Worm (Caenorhabditis elegans) whole organism, young adult: ENCODE measurements around the gene clec-45.

ENCODE experiments used
- B0261.1 ChIP-seq: sonication (generic microtip); optimal IDR thresholded peaks from 2 replicates; lab custom pipeline; 2016; ENCODE audit warnings: mild to moderate bottlenecking, missing genetic modification characterization, moderate library complexity, missing compliant biosample characterization
- B0336.3 ChIP-seq: fragments of 200-800 bp; sonication (Bioruptor generic); IDR thresholded peaks from 2 replicates; pipeline ENCODE4 v1.3.6; 2022; ENCODE audit warnings: missing genetic modification characterization, missing compliant biosample characterization
- F23B12.7 ChIP-seq: sonication (generic microtip); optimal IDR thresholded peaks from 2 replicates; lab custom pipeline; 2017; ENCODE audit warnings: missing genetic modification characterization, mild to moderate bottlenecking, missing compliant biosample characterization, antibody characterized with exemption, moderate library complexity; ENCODE audit not compliant: insufficient read depth
- F55B11.4 ChIP-seq: sonication (generic microtip); optimal IDR thresholded peaks from 2 replicates; lab custom pipeline; 2016; ENCODE audit warnings: missing compliant biosample characterization, missing genetic modification characterization, borderline replicate concordance; ENCODE audit not compliant: insufficient read depth
- F57C9.4 ChIP-seq: sonication (generic microtip); optimal IDR thresholded peaks from 2 replicates; lab custom pipeline; 2017; ENCODE audit warnings: mild to moderate bottlenecking, missing genetic modification characterization, missing compliant biosample characterization
- atf-7 ChIP-seq: sonication (generic microtip); optimal IDR thresholded peaks from 2 replicates; lab custom pipeline; 2017; ENCODE audit warnings: mild to moderate bottlenecking, missing genetic modification characterization, missing compliant biosample characterization
- attf-5 ChIP-seq: fragments of 200-800 bp; sonication (Bioruptor generic); optimal IDR thresholded peaks from 2 replicates; lab custom pipeline; 2018; ENCODE audit warnings: mild to moderate bottlenecking, missing genetic modification characterization, missing compliant biosample characterization
- dpl-1 ChIP-seq: fragments of 150-350 bp; optimal IDR thresholded peaks from 2 replicates; lab custom pipeline; 2014; ENCODE audit warnings: missing biosample characterization, missing genetic modification reagents, missing genetic modification characterization
- lir-1 ChIP-seq: fragments of 200-800 bp; sonication (Bioruptor generic); conservative IDR thresholded peaks from 2 replicates; pipeline ENCODE4 v1.3.6; 2022; ENCODE audit warnings: missing genetic modification reagents, missing genetic modification characterization, missing compliant biosample characterization
- madf-10 ChIP-seq: sonication (generic microtip); optimal IDR thresholded peaks from 2 replicates; lab custom pipeline; 2016; ENCODE audit warnings: mild to moderate bottlenecking, missing genetic modification characterization, missing compliant biosample characterization
- nhr-120 ChIP-seq: fragments of 200-800 bp; sonication (Bioruptor generic); IDR thresholded peaks from 2 replicates; pipeline ENCODE4 v1.3.6; 2022; ENCODE audit warnings: missing genetic modification characterization, missing compliant biosample characterization
- nhr-80 ChIP-seq: sonication (generic microtip); optimal IDR thresholded peaks from 2 replicates; lab custom pipeline; 2016; ENCODE audit warnings: missing genetic modification characterization, missing compliant biosample characterization
- rcor-1 ChIP-seq: fragments of 200-800 bp; sonication (Bioruptor generic); IDR thresholded peaks from 2 replicates; pipeline ENCODE4 v1.3.6; 2022; ENCODE audit warnings: missing genetic modification reagents, missing genetic modification characterization, missing compliant biosample characterization
- rpc-1 ChIP-seq, 2 experiments: fragments of 150-350 bp in 1 of 2; sonication (generic microtip) in 1 of 2; optimal IDR thresholded peaks; 2 replicates each; lab custom pipeline; 2014 to 2018; ENCODE audit warnings: missing biosample characterization in 1 of 2, missing genetic modification characterization in 1 of 2, missing genetic modification reagents in 1 of 2, missing genotype in 1 of 2
- snpc-1.3 ChIP-seq: sonication (generic microtip); optimal IDR thresholded peaks from 2 replicates; lab custom pipeline; 2017; ENCODE audit warnings: missing genetic modification characterization, mild to moderate bottlenecking, missing compliant biosample characterization, antibody characterized with exemption, moderate library complexity, missing genotype, missing genetic modification reagents; ENCODE audit not compliant: insufficient read depth
- snpc-4 ChIP-seq, 5 experiments: fragments of 150-350 bp in 1 of 5; sonication (generic microtip) in 4 of 5; optimal IDR thresholded peaks; 2 replicates each; lab custom pipeline; 2014 to 2018; ENCODE audit warnings: missing genetic modification characterization in 5 of 5, missing biosample characterization in 3 of 5, antibody characterized with exemption in 2 of 5, mild to moderate bottlenecking in 2 of 5, missing compliant biosample characterization in 2 of 5, missing genotype in 2 of 5, moderate library complexity in 2 of 5, missing genetic modification reagents in 1 of 5
- sptf-2 ChIP-seq: fragments of 200-800 bp; sonication (Bioruptor generic); optimal IDR thresholded peaks from 2 replicates; lab custom pipeline; 2018; ENCODE audit warnings: mild to moderate bottlenecking, missing genetic modification characterization, missing compliant biosample characterization
- ztf-18 ChIP-seq: sonication (generic microtip); optimal IDR thresholded peaks from 2 replicates; lab custom pipeline; 2016; ENCODE audit warnings: missing genotype, mild to moderate bottlenecking, missing genetic modification characterization, missing compliant biosample characterization

The clec-45 gene

ce11 chrV:7675904-7676303, 38.0 kb downstream of the clec-45 start, which contains the start of gene C12D5.3:
TSS of gene C12D5.3 (plus strand) at chrV:7676204.
- TF ChIP-seq rcor-1 (GFP tag; lab: Robert Waterston, UW) (no peak), rpc-1 (optimal IDR thresholded peaks at IDR 0.05; lab: Kevin White, UChicago) (no peak), rpc-1 (tag; optimal IDR thresholded peaks at IDR 0.05; lab: Kevin White, UChicago) (no peak), nhr-120 (no peak), snpc-4 (GFP tag; optimal IDR thresholded peaks at IDR 0.05; lab: Kevin White, UChicago) (no peak), snpc-4 (tag; optimal IDR thresholded peaks at IDR 0.05; lab: Kevin White, UChicago) (no peak)

DNA sequence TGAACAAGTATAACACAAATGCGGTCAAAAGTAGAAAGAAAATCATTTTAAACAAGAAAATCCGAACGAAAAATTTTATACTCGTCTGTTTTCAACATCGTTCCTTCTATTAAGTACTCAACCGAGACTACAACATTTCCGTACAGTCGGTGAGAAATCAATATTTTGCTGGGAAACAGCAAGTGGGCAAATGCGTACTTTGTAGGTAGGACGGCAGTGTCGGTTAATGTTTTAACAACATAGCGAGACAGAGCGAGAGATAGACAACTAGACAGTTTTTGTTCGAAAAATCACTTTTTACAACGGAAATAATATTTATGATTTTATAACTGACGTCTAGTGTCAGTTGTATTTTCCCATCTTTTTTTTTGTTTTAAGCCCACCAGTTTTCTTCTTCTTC, 43.5 kb downstream of the clec-45 start, which contains the start of gene cyp-33A1:
TSS of gene cyp-33A1 (minus strand) at position 72 of the 400 bp plus-strand sequence.
- TF ChIP-seq nhr-80 (tag; lab: Kevin White, UChicago) (peak; percentile 30), snpc-1.3 (tag; lab: Kevin White, UChicago) (no peak), F23B12.7 (tag; lab: Kevin White, UChicago) (peak; percentile 33), lir-1 (GFP tag; lab: Robert Waterston, UW) (no peak), attf-5 (GFP tag; lab: Kevin White, UChicago) (peak; percentile 47), sptf-2 (GFP tag; lab: Kevin White, UChicago) (no peak), atf-7 (no peak)
- TF ChIP-seq, all 124 proteins: peak for 3

- TF ChIP-seq madf-10 (no peak), B0336.3 (GFP tag; lab: Robert Waterston, UW) (no peak), dpl-1 (GFP tag; lab: Kevin White, UChicago) (no peak), ztf-18 (tag; lab: Kevin White, UChicago) (no peak), B0261.1 (tag; lab: Kevin White, UChicago) (no peak), attf-5 (GFP tag; lab: Kevin White, UChicago) (no peak)
These were observed 46.2 kb downstream of the clec-45 start, which contains the start of gene sre-11 for ce11 chrV:7683907-7684655. TSS of gene sre-11 (minus strand) at chrV:7683957.

- TF ChIP-seq F57C9.4 (no peak), F55B11.4 (no peak)
These were observed 48.3 kb downstream of the clec-45 start, which contains the start of the genes nhr-94 and nhr-152 for ce11 chrV:7686189-7686588. TSS of gene nhr-94 (minus strand) at chrV:7686335. TSS of gene nhr-152 (plus strand) at chrV:7686350.
